Worm (Caenorhabditis elegans): ENCODE data around the gene Y53F4B.26.

- no peak for TF ChIP-seq mbf-1 (tag; optimal IDR thresholded peaks at IDR 0.05)
- TF ChIP-seq snpc-4 (tag; optimal IDR thresholded peaks at IDR 0.05), result no peak
- no peak for TF ChIP-seq nhr-12 (tag; optimal IDR thresholded peaks at IDR 0.05)
- no peak for TF ChIP-seq unc-39 (tag; optimal IDR thresholded peaks at IDR 0.05)
- no peak for TF ChIP-seq alr-1 (tag; optimal IDR thresholded peaks at IDR 0.05)
- no peak for TF ChIP-seq nhr-77 (tag; optimal IDR thresholded peaks at IDR 0.05)
- TF ChIP-seq ama-1 (optimal IDR thresholded peaks at IDR 0.05), result no peak
- no peak for TF ChIP-seq R02D3.7 (tag; optimal IDR thresholded peaks at IDR 0.05)
- TF ChIP-seq lin-11 (tag; optimal IDR thresholded peaks at IDR 0.05), result no peak
- TF ChIP-seq mdl-1 (tag; optimal IDR thresholded peaks at IDR 0.05), result no peak
- no peak for TF ChIP-seq nhr-10 (tag; optimal IDR thresholded peaks at IDR 0.05)
Measured at ce11 chrII:15130512-15130911, 10.3 kb downstream of the Y53F4B.26 start, which contains the start of gene Y53F4B.62.

All from whole organism, L2 larva.